Worm (Caenorhabditis elegans) whole organism, L2 larva: ENCODE results near the gene cbp-2.

Experiments
- C34F6.9 ChIP-seq: fragments of 150-350 bp; optimal IDR thresholded peaks from 2 replicates; lab custom pipeline; 2014; ENCODE audit warnings: missing biosample characterization, missing genetic modification characterization
- F13H6.1 ChIP-seq: sonication (generic microtip); optimal IDR thresholded peaks from 2 replicates; lab custom pipeline; 2016; ENCODE audit warnings: missing genetic modification characterization, missing compliant biosample characterization
- Y55F3AM.14 ChIP-seq: fragments of 200-800 bp; sonication (Bioruptor generic); optimal IDR thresholded peaks from 2 replicates; lab custom pipeline; 2018; ENCODE audit warnings: mild to moderate bottlenecking, missing genetic modification characterization, missing compliant biosample characterization
- aly-2 ChIP-seq: fragments of 150-350 bp; optimal IDR thresholded peaks from 2 replicates; lab custom pipeline; 2014; ENCODE audit warnings: missing biosample characterization, missing genetic modification characterization
- ceh-16 ChIP-seq: fragments of 150-350 bp; optimal IDR thresholded peaks from 2 replicates; lab custom pipeline; 2014; ENCODE audit warnings: missing biosample characterization, missing genetic modification characterization
- ceh-82 ChIP-seq: fragments of 150-350 bp; optimal IDR thresholded peaks from 2 replicates; lab custom pipeline; 2014; ENCODE audit warnings: missing biosample characterization, missing genetic modification characterization
- crh-2 ChIP-seq: sonication (generic microtip); optimal IDR thresholded peaks from 2 replicates; lab custom pipeline; 2017; ENCODE audit warnings: missing biosample characterization, missing genetic modification characterization
- egl-27 ChIP-seq: sonication (generic microtip); optimal IDR thresholded peaks from 3 replicates; lab custom pipeline; 2017; ENCODE audit warnings: missing biosample characterization, missing genetic modification reagents, missing genetic modification characterization
- elt-1 ChIP-seq: fragments of 150-350 bp; optimal IDR thresholded peaks from 2 replicates; lab custom pipeline; 2014; ENCODE audit warnings: missing biosample characterization, missing genetic modification characterization
- fos-1 ChIP-seq: fragments of 150-350 bp; optimal IDR thresholded peaks from 2 replicates; lab custom pipeline; 2014; ENCODE audit warnings: missing biosample characterization, missing genetic modification characterization
- gmeb-1 ChIP-seq: fragments of 150-350 bp; optimal IDR thresholded peaks from 2 replicates; lab custom pipeline; 2014; ENCODE audit warnings: missing biosample characterization, missing genetic modification characterization
- lin-11 ChIP-seq: fragments of 150-350 bp; sonication (generic microtip); optimal IDR thresholded peaks from 2 replicates; lab custom pipeline; 2014; ENCODE audit warnings: missing biosample characterization, missing genetic modification characterization, inconsistent platforms, mixed read lengths
- lsy-2 ChIP-seq, 2 experiments: fragments of 150-350 bp in 1 of 2; sonication (generic microtip) in 1 of 2; optimal IDR thresholded peaks; 2 replicates each; lab custom pipeline; 2014 to 2017; ENCODE audit warnings: missing biosample characterization in 2 of 2, missing genetic modification characterization in 2 of 2
- mab-5 ChIP-seq: fragments of 150-350 bp; optimal IDR thresholded peaks from 2 replicates; lab custom pipeline; 2014; ENCODE audit warnings: missing biosample characterization, missing genetic modification characterization
- mbf-1 ChIP-seq: sonication (generic microtip); optimal IDR thresholded peaks from 2 replicates; lab custom pipeline; 2017; ENCODE audit warnings: missing biosample characterization, missing genetic modification characterization
- mdl-1 ChIP-seq, 2 experiments: fragments of 150-350 bp in 1 of 2; sonication (generic microtip) in 1 of 2; optimal IDR thresholded peaks; 2 replicates each; lab custom pipeline; 2017; ENCODE audit warnings: missing biosample characterization in 2 of 2, missing genetic modification characterization in 2 of 2
- nhr-10 ChIP-seq: sonication (generic microtip); optimal IDR thresholded peaks from 2 replicates; lab custom pipeline; 2017; ENCODE audit warnings: missing biosample characterization, missing genetic modification characterization
- nhr-129 ChIP-seq: fragments of 150-350 bp; optimal IDR thresholded peaks from 2 replicates; lab custom pipeline; 2014; ENCODE audit warnings: missing biosample characterization, missing genetic modification characterization
- nhr-21 ChIP-seq: fragments of 150-350 bp; optimal IDR thresholded peaks from 2 replicates; lab custom pipeline; 2014; ENCODE audit warnings: missing biosample characterization, missing genetic modification characterization
- nhr-23 ChIP-seq: fragments of 150-350 bp; optimal IDR thresholded peaks from 2 replicates; lab custom pipeline; 2014; ENCODE audit warnings: missing biosample characterization, missing genetic modification reagents, missing genetic modification characterization
- nhr-237 ChIP-seq: fragments of 150-350 bp; optimal IDR thresholded peaks from 2 replicates; lab custom pipeline; 2014; ENCODE audit warnings: missing biosample characterization, missing genetic modification characterization
- nhr-25 ChIP-seq: fragments of 150-350 bp; sonication (generic microtip); optimal IDR thresholded peaks from 3 replicates; lab custom pipeline; 2014; ENCODE audit warnings: missing biosample characterization, missing genetic modification characterization
- nhr-77 ChIP-seq: fragments of 150-350 bp; optimal IDR thresholded peaks from 2 replicates; lab custom pipeline; 2014; ENCODE audit warnings: missing biosample characterization, missing genetic modification characterization
- peb-1 ChIP-seq: fragments of 150-350 bp; optimal IDR thresholded peaks from 2 replicates; lab custom pipeline; 2014; ENCODE audit warnings: missing biosample characterization, missing genetic modification characterization
- skn-1 ChIP-seq: sonication (generic microtip); optimal IDR thresholded peaks from 2 replicates; lab custom pipeline; 2017; ENCODE audit warnings: missing biosample characterization, missing genetic modification characterization
- sma-3 ChIP-seq: sonication (generic microtip); optimal IDR thresholded peaks from 2 replicates; lab custom pipeline; 2016; ENCODE audit warnings: missing genetic modification reagents, missing genetic modification characterization, missing compliant biosample characterization
- snpc-4 ChIP-seq: fragments of 150-350 bp; optimal IDR thresholded peaks from 2 replicates; lab custom pipeline; 2014; ENCODE audit warnings: missing biosample characterization, missing genetic modification characterization
- unc-55 ChIP-seq: fragments of 150-350 bp; sonication (generic microtip); optimal IDR thresholded peaks from 3 replicates; lab custom pipeline; 2014; ENCODE audit warnings: missing biosample characterization, missing genetic modification reagents, missing genetic modification characterization
- zag-1 ChIP-seq: fragments of 150-350 bp; optimal IDR thresholded peaks from 2 replicates; lab custom pipeline; 2014; ENCODE audit warnings: missing biosample characterization, missing genetic modification characterization
- ztf-1 ChIP-seq: fragments of 200-800 bp; sonication (Bioruptor generic); conservative IDR thresholded peaks from 2 replicates; pipeline ENCODE4 v1.3.6; 2022; ENCODE audit warnings: missing genetic modification characterization, missing compliant biosample characterization
- ztf-4 ChIP-seq: fragments of 150-350 bp; optimal IDR thresholded peaks from 2 replicates; lab custom pipeline; 2014; ENCODE audit warnings: missing biosample characterization, missing genetic modification characterization

cbp-2 gene

DNA sequence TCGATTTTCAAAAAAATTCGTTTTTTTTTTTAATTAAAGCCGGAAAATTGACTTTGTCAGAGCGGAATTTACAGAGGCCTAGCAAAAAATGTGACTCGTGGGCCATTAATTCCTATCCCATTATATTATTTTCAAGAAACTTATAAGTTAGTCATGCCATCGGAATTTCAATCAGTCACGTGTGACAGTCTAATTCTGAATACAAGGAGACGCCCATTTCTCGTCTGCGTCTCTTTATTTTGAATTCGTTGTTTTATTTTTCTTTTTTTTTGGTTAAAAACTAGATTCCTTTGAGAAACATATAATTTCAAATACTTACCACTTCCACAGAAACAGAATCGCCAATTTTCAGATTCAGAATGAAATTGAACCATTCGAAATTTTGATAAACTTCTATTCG is 14.2 kb upstream of the cbp-2 start:
- no peak for TF ChIP-seq lin-11
- no peak for TF ChIP-seq F13H6.1
- TF ChIP-seq mdl-1 (tag; optimal IDR thresholded peaks at IDR 0.05; lab: Kevin White, UChicago) = no peak
- TF ChIP-seq sma-3 (GFP tag; lab: Kevin White, UChicago) = peak; percentile 3

DNA sequence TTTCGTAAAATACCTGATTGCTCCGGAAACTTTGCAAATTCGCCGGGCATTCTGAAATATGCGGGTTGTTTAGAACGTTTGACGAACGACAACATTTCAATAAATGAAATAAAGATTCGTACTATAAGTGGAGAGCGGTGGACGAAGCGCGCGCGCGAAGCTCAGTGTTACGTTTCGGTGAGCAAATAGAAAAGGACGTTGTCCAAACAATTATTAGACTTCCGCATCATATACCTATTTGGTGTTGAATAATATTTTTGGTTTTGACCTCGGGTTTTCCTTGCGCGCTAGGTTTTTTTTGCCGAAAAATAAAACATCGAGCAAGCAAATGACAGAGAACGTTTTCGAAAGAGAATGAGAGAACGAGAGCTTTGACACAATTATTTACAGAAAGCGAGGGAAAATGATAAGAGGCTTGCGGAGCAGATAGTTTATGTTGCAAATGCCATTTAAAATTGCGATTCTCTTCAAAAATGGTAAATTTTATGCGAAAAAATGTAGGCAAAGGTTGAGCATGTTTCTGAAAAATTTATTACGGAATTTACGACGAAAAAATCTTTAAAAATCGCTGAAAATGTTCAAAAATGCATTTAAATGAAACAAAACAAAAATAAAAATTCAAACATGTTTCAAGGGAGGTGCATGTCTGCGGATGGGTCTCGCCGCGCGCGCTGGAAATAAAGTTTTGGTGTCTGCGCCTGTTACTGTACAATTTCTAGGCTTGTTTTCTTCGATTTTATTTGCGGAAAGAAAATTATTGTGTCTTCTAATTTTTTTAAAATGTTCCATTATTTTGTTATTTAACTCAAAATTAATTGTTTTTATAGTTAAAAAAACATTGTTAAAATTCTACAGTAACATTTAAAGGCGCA is 12.1 kb upstream of the cbp-2 start, which contains the start of the genes cyld-1 and F40F12.9:
cyld-1 (minus strand) TSS at position 51 of the 872 bp plus-strand sequence.
F40F12.9 (plus strand) TSS at position 721 of the 872 bp plus-strand sequence.
- TF ChIP-seq nhr-21 (tag; lab: Kevin White, UChicago) (no peak), ztf-1 (no peak), fos-1 (peak; percentile 55)

DNA sequence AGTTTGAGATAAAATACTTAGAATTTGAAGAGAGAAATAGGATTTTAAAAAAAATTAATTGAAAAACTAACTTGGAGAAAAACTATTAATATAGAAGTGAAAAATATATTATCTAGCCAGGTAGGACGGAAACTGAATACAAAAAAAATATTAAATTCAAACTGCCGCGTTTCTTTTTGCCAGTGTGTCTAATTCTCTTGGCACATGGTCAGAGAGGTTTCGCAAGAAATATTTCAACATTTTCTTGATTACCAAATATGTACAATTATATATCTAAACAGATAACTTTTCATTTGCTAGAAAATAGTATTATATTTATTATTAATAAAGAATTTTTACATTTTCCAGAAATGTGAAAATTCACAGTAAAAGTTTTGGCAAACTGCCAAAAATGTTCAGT is 10.5 kb upstream of the cbp-2 start:
- TF ChIP-seq mab-5 (tag; lab: Kevin White, UChicago) (no peak), gmeb-1 (tag; lab: Kevin White, UChicago) (peak; percentile 45)

DNA sequence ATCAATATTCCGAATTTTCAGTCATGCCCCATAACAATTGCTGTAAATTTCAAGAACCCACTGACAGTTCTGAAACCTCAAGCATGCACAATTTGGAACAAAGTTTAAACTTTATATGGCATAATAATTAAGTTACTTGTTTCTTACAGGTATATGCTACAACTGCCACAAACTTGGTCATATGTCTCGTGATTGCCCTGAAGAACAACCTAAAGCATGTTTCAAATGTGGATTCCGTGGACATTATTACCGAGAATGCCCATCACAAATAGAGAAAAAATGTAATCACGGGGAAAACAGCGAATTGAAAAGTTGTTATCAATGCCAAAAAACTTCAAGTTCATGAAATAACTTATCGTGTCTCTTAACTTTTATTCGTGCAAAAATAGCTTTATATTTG is 10.0 kb upstream of the cbp-2 start:
- TF ChIP-seq nhr-10 (tag; lab: Kevin White, UChicago) (no peak), nhr-21 (tag; lab: Kevin White, UChicago) (no peak), skn-1 (no peak), lsy-2 (tag; optimal IDR thresholded peaks at IDR 0.05; lab: Kevin White, UChicago) (no peak), nhr-25 (tag; lab: Kevin White, UChicago) (no peak), nhr-77 (tag; lab: Kevin White, UChicago) (no peak), ceh-16 (tag; lab: Kevin White, UChicago) (no peak), C34F6.9 (tag; lab: Kevin White, UChicago) (no peak), snpc-4 (tag; lab: Kevin White, UChicago) (no peak), peb-1 (tag; lab: Kevin White, UChicago) (no peak), egl-27 (no peak)

DNA sequence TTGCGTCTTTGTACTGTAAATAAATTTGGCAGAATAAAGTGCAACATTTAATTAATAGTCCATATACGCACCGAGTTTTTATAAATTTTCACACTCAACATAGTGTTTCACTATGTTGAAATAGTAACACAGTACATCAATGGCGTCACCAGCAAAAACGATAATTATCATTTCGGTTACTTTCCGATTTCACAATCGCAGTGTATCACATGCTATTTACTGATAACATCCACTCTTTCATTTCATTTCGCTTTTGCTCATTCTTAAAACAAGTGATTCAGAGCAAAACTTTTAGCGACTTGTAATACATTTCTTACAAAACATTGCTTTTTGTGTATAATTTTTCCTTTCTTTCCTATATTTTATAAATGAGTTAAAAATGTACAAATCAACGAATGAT is 9.3 kb upstream of the cbp-2 start, which contains the start of gene cbp-3:
cbp-3 (plus strand) TSS at position 272 of the 400 bp plus-strand sequence.
- TF ChIP-seq nhr-25 (tag; lab: Kevin White, UChicago) = no peak
- TF ChIP-seq crh-2 = peak; percentile 1
- TF ChIP-seq nhr-129 (tag; lab: Kevin White, UChicago) = peak; percentile 5
- TF ChIP-seq lin-11 = no peak
- no peak for TF ChIP-seq mab-5 (tag; lab: Kevin White, UChicago)
- no peak for TF ChIP-seq egl-27
- TF ChIP-seq fos-1 = peak; percentile 90

DNA sequence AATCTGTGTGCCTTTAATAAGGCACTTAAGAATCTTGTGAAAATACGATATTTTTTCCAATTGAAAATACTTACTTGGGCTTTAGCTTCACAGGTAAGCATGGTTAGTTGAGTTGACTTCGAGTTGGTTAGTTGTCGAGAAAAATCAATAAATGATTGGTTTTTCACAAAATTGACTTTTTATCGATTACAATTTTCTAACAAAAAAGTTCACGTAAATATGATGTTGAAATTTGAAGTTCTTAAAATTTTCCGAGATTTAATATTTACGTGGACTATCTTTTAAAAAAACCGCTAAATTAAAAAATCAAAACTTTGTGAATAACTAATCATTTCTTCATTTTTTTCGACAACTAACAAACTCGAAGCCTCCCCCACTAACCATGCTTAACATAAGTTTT is 2.2 kb upstream of the cbp-2 start, which contains the start of gene F40F12.3:
F40F12.3 (minus strand) TSS at position 101 of the 400 bp plus-strand sequence.
- TF ChIP-seq unc-55 (GFP tag; lab: Kevin White, UChicago) = no peak
- TF ChIP-seq ztf-4 (tag; lab: Kevin White, UChicago) = no peak
- TF ChIP-seq nhr-23 (tag; lab: Kevin White, UChicago) = no peak
- no peak for TF ChIP-seq zag-1
- no peak for TF ChIP-seq aly-2
- TF ChIP-seq F13H6.1 = no peak
- no peak for TF ChIP-seq nhr-10 (tag; lab: Kevin White, UChicago)
- no peak for TF ChIP-seq ceh-82
- no peak for TF ChIP-seq nhr-25 (tag; lab: Kevin White, UChicago)
- TF ChIP-seq peb-1 (tag; lab: Kevin White, UChicago) = no peak
- no peak for TF ChIP-seq skn-1
- TF ChIP-seq nhr-21 (tag; lab: Kevin White, UChicago) = no peak
- TF ChIP-seq nhr-237 = no peak
- TF ChIP-seq egl-27 = no peak
- no peak for TF ChIP-seq Y55F3AM.14 (GFP tag; lab: Kevin White, UChicago)
- no peak for TF ChIP-seq mbf-1 (tag; lab: Kevin White, UChicago)
- TF ChIP-seq elt-1 (tag; lab: Kevin White, UChicago) = no peak
- no peak for TF ChIP-seq nhr-129 (tag; lab: Kevin White, UChicago)
